Worm (Caenorhabditis elegans) whole organism, young adult: Measurements from ENCODE around the gene C30G7.4.

Experiments
- ama-1 ChIP-seq, 3 experiments: fragments of 150-350 bp in 1 of 3; sonication (generic microtip) in 2 of 3; optimal IDR thresholded peaks; 2 replicates each; lab custom pipeline; 2014 to 2018; ENCODE audit warnings: missing biosample characterization in 2 of 3, missing genetic modification characterization in 2 of 3, missing genetic modification reagents in 2 of 3
- aptf-3 ChIP-seq: fragments of 200-800 bp; sonication (Bioruptor generic); IDR thresholded peaks from 2 replicates; pipeline ENCODE4 v1.3.6; 2022; ENCODE audit warnings: missing genetic modification characterization, missing compliant biosample characterization
- efl-1 ChIP-seq: fragments of 150-350 bp; optimal IDR thresholded peaks from 2 replicates; lab custom pipeline; 2014; ENCODE audit warnings: missing biosample characterization, missing genetic modification reagents, missing genetic modification characterization
- snpc-1.1 ChIP-seq: sonication (generic microtip); optimal IDR thresholded peaks from 2 replicates; lab custom pipeline; 2017; ENCODE audit warnings: missing genetic modification characterization, mild to moderate bottlenecking, missing compliant biosample characterization, antibody characterized with exemption, moderate library complexity, missing genotype, missing genetic modification reagents; ENCODE audit not compliant: insufficient read depth
- ztf-25 ChIP-seq: fragments of 200-800 bp; sonication (Bioruptor generic); IDR thresholded peaks from 2 replicates; pipeline ENCODE4 v1.3.6; 2022; ENCODE audit warnings: missing genetic modification reagents, missing genetic modification characterization, missing compliant biosample characterization

DNA sequence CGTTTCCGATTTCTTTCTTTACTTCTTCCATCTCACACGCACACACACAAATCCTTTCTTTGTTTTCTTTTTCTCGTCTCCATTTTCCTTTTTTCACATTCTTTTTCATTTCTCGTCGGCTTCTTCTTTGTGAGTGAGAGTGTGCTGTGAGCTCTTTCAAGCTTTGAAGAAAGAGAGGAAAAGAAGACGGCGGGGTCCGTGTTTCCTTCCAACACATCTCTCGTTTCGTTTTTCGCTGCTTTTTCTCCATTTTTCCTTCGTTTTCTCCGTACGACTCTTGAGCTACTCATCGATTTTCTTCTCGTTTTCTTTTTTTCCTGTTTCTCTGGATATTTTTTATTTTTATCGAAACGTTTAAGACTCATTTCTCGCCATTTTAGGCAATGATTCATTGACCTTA, 16.8 kb downstream of the C30G7.4 start:
- TF ChIP-seq efl-1 (GFP tag; lab: Kevin White, UChicago): no peak
- no peak for TF ChIP-seq ztf-25
- no peak for TF ChIP-seq ama-1 (optimal IDR thresholded peaks at IDR 0.05; lab: Kevin White, UChicago)
- TF ChIP-seq ama-1 (GFP tag; optimal IDR thresholded peaks at IDR 0.05; lab: Kevin White, UChicago): no peak
- TF ChIP-seq snpc-1.1: no peak
- no peak for TF ChIP-seq aptf-3
